Fruit fly (Drosophila melanogaster): ENCODE data around the gene CG43844.

The CG43844 gene

DNA sequence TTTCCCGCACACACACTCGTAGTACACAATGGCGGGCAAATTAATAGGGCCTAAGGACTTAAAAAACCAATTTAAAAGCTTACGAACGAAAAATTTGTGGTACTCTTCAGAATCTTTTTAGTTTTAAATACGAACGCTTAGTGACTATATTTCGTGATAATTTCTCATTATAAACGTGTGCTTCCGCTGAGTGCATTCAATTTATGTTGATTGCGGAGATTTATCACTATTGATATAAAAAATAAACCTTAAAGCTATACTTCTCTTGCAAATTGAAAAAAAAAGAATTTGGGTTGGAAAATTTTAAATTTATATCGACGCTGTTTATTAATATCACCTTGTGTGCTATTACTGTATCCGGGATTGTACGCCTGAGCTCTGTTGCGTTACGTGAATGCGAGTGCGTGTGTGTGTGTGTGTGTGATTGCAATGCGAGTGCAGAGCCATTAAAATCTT, 40.3 kb upstream of the CG43844 start (continued):
- TF ChIP-seq CG32532 (GFP tag; IDR thresholded peaks at IDR 0.05): peak; percentile 43; the same call in 1 of the 2 replicates
- TF ChIP-seq CG4282 (GFP tag; optimal IDR thresholded peaks at IDR 0.05): no peak
- TF ChIP-seq NC2β (GFP tag; optimal IDR thresholded peaks at IDR 0.05): peak; percentile 66
- TF ChIP-seq pzg (GFP tag; optimal IDR thresholded peaks at IDR 0.05): no peak
- peak; percentile 89 for TF ChIP-seq lbe (GFP tag; optimal IDR thresholded peaks at IDR 0.05)
- peak; percentile 10 for TF ChIP-seq sug (tag; optimal IDR thresholded peaks at IDR 0.05)
- peak; percentile 28 for TF ChIP-seq CG13123 (GFP tag; optimal IDR thresholded peaks at IDR 0.05)
- no peak for TF ChIP-seq sens-2 (GFP tag; IDR thresholded peaks at IDR 0.05)
- TF ChIP-seq onecut (GFP tag; IDR thresholded peaks at IDR 0.05): 0 out of 2 replicates have a peak, but pooled peaks have one; percentile 33
- no peak for TF ChIP-seq cas (GFP tag; IDR thresholded peaks at IDR 0.05)
- no peak for TF ChIP-seq kay (GFP tag; optimal IDR thresholded peaks at IDR 0.05)
- TF ChIP-seq pb (GFP tag; optimal IDR thresholded peaks at IDR 0.05): peak; percentile 46
- TF ChIP-seq hkb (optimal IDR thresholded peaks at IDR 0.05): no peak
- TF ChIP-seq hkb (GFP tag; IDR thresholded peaks at IDR 0.05): no peak
- peak; percentile 60 for TF ChIP-seq CG5180 (GFP tag; optimal IDR thresholded peaks at IDR 0.05)
- peak; percentile 87 for TF ChIP-seq Med (GFP tag)
- 0 out of 3 replicates have a peak, but pooled peaks have one; percentile 26 for TF ChIP-seq ase (GFP tag; IDR thresholded peaks at IDR 0.05)
- TF ChIP-seq Xbp1 (GFP tag; optimal IDR thresholded peaks at IDR 0.05): peak; percentile 67
- peak; percentile 90 for TF ChIP-seq corto (GFP tag; optimal IDR thresholded peaks at IDR 0.05)
- peak; percentile 74 for TF ChIP-seq trem (tag; optimal IDR thresholded peaks at IDR 0.05)
- TF ChIP-seq ato (GFP tag; IDR thresholded peaks at IDR 0.05; ENCODE audit: partially characterized antibody): no peak
- TF ChIP-seq ab (GFP tag; optimal IDR thresholded peaks at IDR 0.05): peak; percentile 7
- peak; percentile 44 for TF ChIP-seq CG2120 (GFP tag; optimal IDR thresholded peaks at IDR 0.05)
- TF ChIP-seq gcm2 (GFP tag; optimal IDR thresholded peaks at IDR 0.05): peak; percentile 35
- no peak for TF ChIP-seq exex (tag; optimal IDR thresholded peaks at IDR 0.05)
- TF ChIP-seq CG31224 (GFP tag; IDR thresholded peaks at IDR 0.05): no peak
- TF ChIP-seq CG3847 (GFP tag; IDR thresholded peaks at IDR 0.05): peak; percentile 20; the same call in 1 of the 2 replicates
- TF ChIP-seq lab (GFP tag; optimal IDR thresholded peaks at IDR 0.05): peak; percentile 72
- no peak for TF ChIP-seq CG12769 (tag; optimal IDR thresholded peaks at IDR 0.05)
- TF ChIP-seq CG1647 (GFP tag; optimal IDR thresholded peaks at IDR 0.05): peak; percentile 35
- TF ChIP-seq klu (GFP tag; IDR thresholded peaks at IDR 0.05): no peak
- peak; percentile 56 for TF ChIP-seq PHDP (tag; optimal IDR thresholded peaks at IDR 0.05)
- TF ChIP-seq chif (GFP tag; optimal IDR thresholded peaks at IDR 0.05): peak; percentile 60 to 68
- TF ChIP-seq CG1602 (GFP tag; optimal IDR thresholded peaks at IDR 0.05): peak; percentile 71
- TF ChIP-seq ATbp (GFP tag; optimal IDR thresholded peaks at IDR 0.05): peak; percentile 57
- peak; percentile 61 for TF ChIP-seq chn (GFP tag; optimal IDR thresholded peaks at IDR 0.05)
- no peak for TF ChIP-seq CG3163 (GFP tag; optimal IDR thresholded peaks at IDR 0.05)
- peak; percentile 21 for TF ChIP-seq Mes4 (GFP tag; optimal IDR thresholded peaks at IDR 0.05)
- TF ChIP-seq bab2 (GFP tag; optimal IDR thresholded peaks at IDR 0.05): peak; percentile 52
- TF ChIP-seq CG2889 (GFP tag; IDR thresholded peaks at IDR 0.05): no peak
- no peak for TF ChIP-seq Lpt (GFP tag; optimal IDR thresholded peaks at IDR 0.05)
- peak; percentile 79 for TF ChIP-seq CG6689 (GFP tag; IDR thresholded peaks at IDR 0.05)
- TF ChIP-seq salm (tag; optimal IDR thresholded peaks at IDR 0.05): peak; percentile 19
- peak; percentile 66 for TF ChIP-seq CG6813 (GFP tag; optimal IDR thresholded peaks at IDR 0.05)
- TF ChIP-seq Dp (GFP tag; optimal IDR thresholded peaks at IDR 0.05): no peak
- no peak for TF ChIP-seq al (GFP tag; IDR thresholded peaks at IDR 0.05)
- no peak for TF ChIP-seq Fer2 (tag; optimal IDR thresholded peaks at IDR 0.05)
- no peak for TF ChIP-seq CG17802 (tag; optimal IDR thresholded peaks at IDR 0.05)
- TF ChIP-seq Scr (GFP tag; IDR thresholded peaks at IDR 0.05; ENCODE audit: partially characterized antibody): no peak
- TF ChIP-seq sqz (GFP tag; optimal IDR thresholded peaks at IDR 0.05): peak; percentile 59
- TF ChIP-seq tap (tag; optimal IDR thresholded peaks at IDR 0.05): peak; percentile 36
- TF ChIP-seq Side (GFP tag; optimal IDR thresholded peaks at IDR 0.05): peak; percentile 56

Data from whole organism, embryonic.